Fruit fly (Drosophila melanogaster) whole organism, embryonic: Measurements from ENCODE around the gene Ankle2.

Source experiments
- CG10209 ChIP-seq: fragments of 200-800 bp; sonication (Bioruptor generic); optimal IDR thresholded peaks from 3 replicates; lab custom pipeline; 2017; ENCODE audit warnings: missing biosample characterization, mild to moderate bottlenecking, missing genetic modification characterization, missing genetic modification reagents
- CG10543 ChIP-seq: fragments of 200-800 bp; sonication (Bioruptor generic); optimal IDR thresholded peaks from 3 replicates; lab custom pipeline; 2017; ENCODE audit warnings: missing biosample characterization, mild to moderate bottlenecking, missing genetic modification characterization, moderate library complexity
- CG10979 ChIP-seq: fragments of 200-800 bp; sonication (Bioruptor generic); optimal IDR thresholded peaks from 2 replicates; lab custom pipeline; 2018; ENCODE audit warnings: missing biosample characterization, mild to moderate bottlenecking, missing genetic modification characterization, moderate library complexity
- CG11247 ChIP-seq: fragments of 200-800 bp; sonication (Bioruptor generic); IDR thresholded peaks from 2 replicates; pipeline ENCODE4 v1.3.6; 2022; ENCODE audit warnings: missing biosample characterization, missing genetic modification characterization
- CG11504 ChIP-seq: fragments of 200-800 bp; sonication (Bioruptor generic); optimal IDR thresholded peaks from 3 replicates; lab custom pipeline; 2019; ENCODE audit warnings: missing biosample characterization, mild to moderate bottlenecking, missing genetic modification characterization, moderate library complexity
- CG12299 ChIP-seq: fragments of 200-800 bp; sonication (Bioruptor generic); optimal IDR thresholded peaks from 2 replicates; lab custom pipeline; 2018; ENCODE audit warnings: missing biosample characterization, mild to moderate bottlenecking, missing genetic modification characterization
- CG12744 ChIP-seq: fragments of 200-800 bp; sonication (Bioruptor generic); optimal IDR thresholded peaks from 2 replicates; lab custom pipeline; 2016; ENCODE audit warnings: missing biosample characterization, missing genetic modification characterization
- CG14441 ChIP-seq: fragments of 200-800 bp; sonication (Bioruptor generic); IDR thresholded peaks from 2 replicates; pipeline ENCODE4 v1.3.6; 2022; ENCODE audit warnings: missing biosample characterization, missing genetic modification characterization
- CG15601 ChIP-seq: fragments of 200-800 bp; sonication (Bioruptor generic); optimal IDR thresholded peaks from 3 replicates; lab custom pipeline; 2019; ENCODE audit warnings: missing biosample characterization, mild to moderate bottlenecking, missing genetic modification characterization, moderate library complexity
- CG18476 ChIP-seq: fragments of 200-800 bp; sonication (Bioruptor generic); optimal IDR thresholded peaks from 2 replicates; lab custom pipeline; 2016; ENCODE audit warnings: missing biosample characterization, mild to moderate bottlenecking, missing genetic modification characterization
- CG2199 ChIP-seq: fragments of 200-800 bp; sonication (Bioruptor generic); IDR thresholded peaks from 3 replicates; pipeline ENCODE4 v1.3.6; 2022; ENCODE audit warnings: missing biosample characterization, missing genetic modification characterization
- CG2889 ChIP-seq: fragments of 200-800 bp; sonication (Bioruptor generic); IDR thresholded peaks from 3 replicates; pipeline ENCODE4 v1.3.6; 2022; ENCODE audit warnings: missing biosample characterization, missing genetic modification characterization
- CG31365 ChIP-seq: fragments of 200-800 bp; sonication (Bioruptor generic); optimal IDR thresholded peaks from 2 replicates; lab custom pipeline; 2018; ENCODE audit warnings: missing biosample characterization, mild to moderate bottlenecking, missing genetic modification characterization
- CG3407 ChIP-seq: fragments of 200-800 bp; sonication (Bioruptor generic); optimal IDR thresholded peaks from 2 replicates; lab custom pipeline; 2018; ENCODE audit warnings: missing biosample characterization, mild to moderate bottlenecking, missing genetic modification characterization
- CG34376 ChIP-seq: fragments of 200-800 bp; sonication (Bioruptor generic); optimal IDR thresholded peaks from 2 replicates; lab custom pipeline; 2018; ENCODE audit warnings: missing biosample characterization, mild to moderate bottlenecking, missing genetic modification characterization
- CG34422 ChIP-seq: fragments of 200-800 bp; sonication (Bioruptor generic); IDR thresholded peaks from 3 replicates; pipeline ENCODE4 v1.3.6; 2022; ENCODE audit warnings: missing biosample characterization, missing genetic modification characterization
- CG4404 ChIP-seq: fragments of 200-800 bp; sonication (Bioruptor generic); IDR thresholded peaks from 2 replicates; pipeline ENCODE4 v1.3.6; 2022; ENCODE audit warnings: missing biosample characterization, missing genetic modification characterization
- CG4854 ChIP-seq: fragments of 200-800 bp; sonication (Bioruptor generic); optimal IDR thresholded peaks from 2 replicates; lab custom pipeline; 2016; ENCODE audit warnings: missing biosample characterization, missing genetic modification characterization, inconsistent platforms
- CG6175 ChIP-seq: fragments of 200-800 bp; sonication (Bioruptor generic); IDR thresholded peaks from 3 replicates; pipeline ENCODE4 v1.3.6; 2022; ENCODE audit warnings: missing biosample characterization, missing genetic modification characterization
- CG6791 ChIP-seq: fragments of 200-800 bp; sonication (Bioruptor generic); IDR thresholded peaks from 3 replicates; pipeline ENCODE4 v1.3.6; 2022; ENCODE audit warnings: missing biosample characterization, missing genetic modification characterization; ENCODE audit not compliant: partially characterized antibody
- CG7839 ChIP-seq: fragments of 200-800 bp; sonication (Bioruptor generic); optimal IDR thresholded peaks from 3 replicates; lab custom pipeline; 2018; ENCODE audit warnings: missing biosample characterization, mild to moderate bottlenecking, missing genetic modification characterization, moderate library complexity
- CG7987 ChIP-seq: fragments of 200-800 bp; sonication (Bioruptor generic); optimal IDR thresholded peaks from 2 replicates; lab custom pipeline; 2018; ENCODE audit warnings: missing biosample characterization, mild to moderate bottlenecking, missing genetic modification characterization, moderate library complexity
- CG8478 ChIP-seq: fragments of >200 bp; optimal IDR thresholded peaks from 2 replicates; lab custom pipeline; 2018
- CG8944 ChIP-seq: fragments of 200-800 bp; sonication (Bioruptor generic); optimal IDR thresholded peaks from 3 replicates; lab custom pipeline; 2016; ENCODE audit warnings: missing biosample characterization, missing genetic modification characterization
- CHES-1-like ChIP-seq: fragments of 200-800 bp; sonication (Bioruptor generic); optimal IDR thresholded peaks from 2 replicates; lab custom pipeline; 2016; ENCODE audit warnings: missing biosample characterization, missing genetic modification characterization
- CkIIα-i1 ChIP-seq: fragments of 200-800 bp; sonication (Bioruptor generic); IDR thresholded peaks from 2 replicates; pipeline ENCODE4 v1.3.6; 2022; ENCODE audit warnings: missing biosample characterization, missing genetic modification characterization
- Fer2 ChIP-seq: fragments of 200-800 bp; sonication (Bioruptor generic); optimal IDR thresholded peaks from 2 replicates; lab custom pipeline; 2018; ENCODE audit warnings: missing biosample characterization, mild to moderate bottlenecking, missing genetic modification characterization, moderate library complexity
- HHEX ChIP-seq: fragments of 200-800 bp; sonication (Bioruptor generic); optimal IDR thresholded peaks from 3 replicates; lab custom pipeline; 2017; ENCODE audit warnings: missing biosample characterization, mild to moderate bottlenecking, missing genetic modification characterization, missing genetic modification reagents
- HLHmδ ChIP-seq: fragments of 200-800 bp; sonication (Bioruptor generic); optimal IDR thresholded peaks from 2 replicates; lab custom pipeline; 2018; ENCODE audit warnings: missing biosample characterization, mild to moderate bottlenecking, missing genetic modification characterization, moderate library complexity
- Hmr ChIP-seq: fragments of 200-800 bp; sonication (Bioruptor generic); optimal IDR thresholded peaks from 3 replicates; lab custom pipeline; 2017; ENCODE audit warnings: mild to moderate bottlenecking, missing biosample characterization, missing genetic modification reagents, missing genetic modification characterization
- Hr39 ChIP-seq: fragments of >200 bp; optimal IDR thresholded peaks from 2 replicates; lab custom pipeline; 2017
- Hsf ChIP-seq: fragments of 200-800 bp; sonication (Bioruptor generic); optimal IDR thresholded peaks from 3 replicates; lab custom pipeline; 2016; ENCODE audit warnings: missing biosample characterization, missing genetic modification characterization
- Oli ChIP-seq: fragments of 200-800 bp; sonication (Bioruptor generic); optimal IDR thresholded peaks from 2 replicates; lab custom pipeline; 2018; ENCODE audit warnings: missing biosample characterization, mild to moderate bottlenecking, missing genetic modification characterization, moderate library complexity
- Tbp ChIP-seq: fragments of >200 bp; optimal IDR thresholded peaks from 2 replicates; lab custom pipeline; 2018; ENCODE audit warnings: missing biosample characterization, missing genetic modification characterization
- Xbp1 ChIP-seq: fragments of 200-800 bp; sonication (Bioruptor generic); optimal IDR thresholded peaks from 3 replicates; lab custom pipeline; 2016; ENCODE audit warnings: missing biosample characterization, mild to moderate bottlenecking, missing genetic modification characterization
- ash1 ChIP-seq: fragments of 200-800 bp; sonication (Bioruptor generic); optimal IDR thresholded peaks from 2 replicates; lab custom pipeline; 2018; ENCODE audit warnings: missing biosample characterization, mild to moderate bottlenecking, missing genetic modification characterization
- cas ChIP-seq: fragments of 200-800 bp; sonication (Bioruptor generic); IDR thresholded peaks from 2 replicates; pipeline ENCODE4 v1.3.6; 2022; ENCODE audit warnings: missing biosample characterization, missing genetic modification characterization
- chinmo ChIP-seq: fragments of 200-800 bp; sonication (Bioruptor generic); IDR thresholded peaks from 4 replicates; pipeline ENCODE4 v1.3.6; 2022; ENCODE audit warnings: missing biosample characterization, missing genetic modification characterization; ENCODE audit not compliant: partially characterized antibody
- dm ChIP-seq: fragments of 200-800 bp; sonication (Bioruptor generic); optimal IDR thresholded peaks from 3 replicates; lab custom pipeline; 2016; ENCODE audit warnings: missing biosample characterization, missing genetic modification characterization
- ewg ChIP-seq: fragments of 200-800 bp; sonication (Bioruptor generic); optimal IDR thresholded peaks from 3 replicates; lab custom pipeline; 2017; ENCODE audit warnings: mild to moderate bottlenecking, missing biosample characterization, missing genetic modification reagents, missing genetic modification characterization
- gsb-n ChIP-seq: fragments of 200-800 bp; sonication (Bioruptor generic); optimal IDR thresholded peaks from 3 replicates; lab custom pipeline; 2018; ENCODE audit warnings: missing biosample characterization, mild to moderate bottlenecking, missing genetic modification characterization
- hb ChIP-seq: fragments of 200-800 bp; sonication (Bioruptor generic); IDR thresholded peaks from 3 replicates; pipeline ENCODE4 v1.3.6; 2022; ENCODE audit warnings: missing biosample characterization, missing genetic modification characterization; ENCODE audit not compliant: partially characterized antibody
- kni ChIP-seq: fragments of 200-800 bp; sonication (Bioruptor generic); optimal IDR thresholded peaks from 3 replicates; lab custom pipeline; 2017; ENCODE audit warnings: mild to moderate bottlenecking, missing biosample characterization, missing genetic modification reagents, missing genetic modification characterization
- oc ChIP-seq: fragments of 200-800 bp; sonication (Bioruptor generic); optimal IDR thresholded peaks from 2 replicates; lab custom pipeline; 2018; ENCODE audit warnings: missing biosample characterization, mild to moderate bottlenecking, missing genetic modification characterization, moderate library complexity
- phol ChIP-seq: fragments of 200-800 bp; sonication (Bioruptor generic); optimal IDR thresholded peaks from 3 replicates; lab custom pipeline; 2018; ENCODE audit warnings: missing biosample characterization, mild to moderate bottlenecking, missing genetic modification characterization, moderate library complexity
- ranshi ChIP-seq: fragments of 200-800 bp; sonication (Bioruptor generic); IDR thresholded peaks from 2 replicates; pipeline ENCODE4 v1.3.6; 2022; ENCODE audit warnings: missing biosample characterization, missing genetic modification characterization
- sim ChIP-seq: fragments of 200-800 bp; sonication (Bioruptor generic); IDR thresholded peaks from 2 replicates; pipeline ENCODE4 v1.3.6; 2022; ENCODE audit warnings: missing biosample characterization, missing genetic modification characterization
- sqz ChIP-seq: fragments of 200-800 bp; sonication (Bioruptor generic); optimal IDR thresholded peaks from 3 replicates; lab custom pipeline; 2018; ENCODE audit warnings: missing biosample characterization, mild to moderate bottlenecking, missing genetic modification characterization
- tx ChIP-seq: fragments of 200-800 bp; sonication (Bioruptor generic); optimal IDR thresholded peaks from 2 replicates; lab custom pipeline; 2016; ENCODE audit warnings: missing biosample characterization, missing genetic modification characterization
- wor ChIP-seq: fragments of 200-800 bp; sonication (Bioruptor generic); IDR thresholded peaks from 2 replicates; pipeline ENCODE4 v1.3.6; 2022; ENCODE audit warnings: missing biosample characterization, missing genetic modification characterization

The Ankle2 gene

DNA sequence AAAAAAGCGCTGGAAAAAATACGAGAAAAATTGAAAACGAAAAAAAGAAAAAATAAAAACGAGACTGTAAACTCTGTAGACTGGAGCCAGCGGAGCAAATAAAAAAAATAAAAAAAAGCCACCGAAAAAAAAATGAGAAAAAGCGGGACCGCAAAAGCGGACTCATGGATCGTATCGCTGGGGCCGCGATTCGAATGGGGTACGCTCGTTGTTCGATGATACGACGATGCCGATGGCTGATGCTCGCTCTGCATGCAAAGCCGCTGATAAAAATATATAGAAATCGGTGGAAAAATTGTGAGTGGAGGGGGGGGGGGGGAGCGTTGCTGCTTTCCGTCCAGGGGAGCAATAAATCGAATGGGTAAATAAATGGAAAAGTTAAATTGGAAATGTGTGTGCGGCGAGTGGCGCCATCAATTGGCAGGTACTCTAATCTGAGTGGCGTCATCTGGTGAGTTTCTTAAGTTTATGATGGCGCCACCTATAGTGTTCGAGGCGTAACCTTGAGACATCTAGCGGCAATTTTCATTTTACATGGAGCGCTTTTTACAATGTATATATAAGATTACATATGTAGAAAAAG lies 47.4 kb downstream of the Ankle2 start (continued):
- TF ChIP-seq CG12299: no peak
- TF ChIP-seq gsb-n (tag; lab: Kevin White, UChicago): peak; percentile 6
- TF ChIP-seq CG7839 (tag; lab: Kevin White, UChicago): peak; percentile 67
- TF ChIP-seq CG6791: peak; percentile 57; the same call in 2 of the 3 replicates
- 0 out of 2 replicates have a peak, but pooled peaks have one; percentile 7 for TF ChIP-seq sim (GFP tag; lab: Robert Waterston, UW)
- TF ChIP-seq kni (GFP tag; lab: Kevin White, UChicago): peak; percentile 63
- TF ChIP-seq CG10979: peak; percentile 34
- peak; percentile 80 for TF ChIP-seq CG14441
- TF ChIP-seq cas (GFP tag; lab: Robert Waterston, UW): no peak
- no peak for TF ChIP-seq CG8478 (lab: Kevin White, UChicago)
- TF ChIP-seq CHES-1-like (GFP tag; lab: Kevin White, UChicago): peak; percentile 26
- peak; percentile 47 for TF ChIP-seq oc
- TF ChIP-seq CG10543 (GFP tag; lab: Kevin White, UChicago): peak; percentile 74
- TF ChIP-seq CG7987: peak; percentile 72
- no peak for TF ChIP-seq CG31365 (tag; lab: Kevin White, UChicago)
- peak; percentile 52 for TF ChIP-seq CG10209 (GFP tag; lab: Kevin White, UChicago)
- peak; percentile 39 for TF ChIP-seq phol (tag; lab: Kevin White, UChicago)
- TF ChIP-seq Xbp1 (GFP tag; lab: Kevin White, UChicago): peak; percentile 80
- no peak for TF ChIP-seq CG12744 (GFP tag; lab: Kevin White, UChicago)
- peak; percentile 65 for TF ChIP-seq Hsf (GFP tag; lab: Kevin White, UChicago)
- no peak for TF ChIP-seq CG18476 (GFP tag; lab: Kevin White, UChicago)
- TF ChIP-seq CG34376: no peak
- TF ChIP-seq Hr39: no peak
- peak; percentile 93 for TF ChIP-seq CG2199 (GFP tag; lab: Robert Waterston, UW)
- TF ChIP-seq ranshi (GFP tag; lab: Robert Waterston, UW): peak; percentile 79
- peak; percentile 21 for TF ChIP-seq ewg
- TF ChIP-seq CG11247 (GFP tag; lab: Robert Waterston, UW): peak; percentile 92
- TF ChIP-seq HHEX (GFP tag; lab: Kevin White, UChicago): peak; percentile 42
- peak; percentile 54; the same call in 1 of the 2 replicates for TF ChIP-seq wor (GFP tag; lab: Robert Waterston, UW)
- 0 out of 4 replicates have a peak, but pooled peaks have one; percentile 72 for TF ChIP-seq chinmo (GFP tag; lab: Robert Waterston, UW)
- peak; percentile 6; the same call in 1 of the 3 replicates for TF ChIP-seq CG2889 (GFP tag; lab: Robert Waterston, UW)
- peak; percentile 37 for TF ChIP-seq CG11504 (tag; lab: Kevin White, UChicago)
- TF ChIP-seq Fer2 (tag; lab: Kevin White, UChicago): peak; percentile 21
- TF ChIP-seq CG4854: no peak
- TF ChIP-seq Tbp (GFP tag; lab: Kevin White, UChicago): no peak
- peak; percentile 65; the same call in 2 of the 3 replicates for TF ChIP-seq CG34422 (GFP tag; lab: Robert Waterston, UW)
- TF ChIP-seq ash1: peak; percentile 49
- TF ChIP-seq sqz (GFP tag; lab: Kevin White, UChicago): peak; percentile 87
- no peak for TF ChIP-seq Oli
- peak; percentile 55 for TF ChIP-seq CG3407 (GFP tag; lab: Kevin White, UChicago)
- TF ChIP-seq CG8944 (GFP tag; lab: Kevin White, UChicago): peak; percentile 83
- TF ChIP-seq hb: no peak
- no peak for TF ChIP-seq dm
- TF ChIP-seq HLHmδ (GFP tag; lab: Kevin White, UChicago): peak; percentile 63
- TF ChIP-seq CG15601 (tag; lab: Kevin White, UChicago): no peak
- peak; percentile 62; the same call in 1 of the 3 replicates for TF ChIP-seq CG6175 (GFP tag; lab: Robert Waterston, UW)
- no peak for TF ChIP-seq CkIIα-i1
- TF ChIP-seq Hmr (GFP tag; lab: Kevin White, UChicago): peak; percentile 20
- no peak for TF ChIP-seq tx (GFP tag; lab: Kevin White, UChicago)
- TF ChIP-seq CG4404 (GFP tag; lab: Robert Waterston, UW): peak; percentile 68
